Fruit fly (Drosophila melanogaster): Measurements from ENCODE around the gene Ddrgk1.
A peak's percentile ranks its signal among the peaks of the same experiment; 100 is the strongest.

Gene Ddrgk1

dm6 chr3R:21263177-21263576, 48.3 kb downstream of the Ddrgk1 start (continued):
- TF ChIP-seq CG11696 (GFP tag; IDR thresholded peaks at IDR 0.05) (peak; percentile 34; the same call in 1 of the 2 replicates), gcm (GFP tag; optimal IDR thresholded peaks at IDR 0.05) (peak; percentile 32), nerfin-2 (GFP tag; IDR thresholded peaks at IDR 0.05; ENCODE audit: partially characterized antibody) (no peak), CG9797 (GFP tag; optimal IDR thresholded peaks at IDR 0.05) (no peak), Kr (GFP tag; optimal IDR thresholded peaks at IDR 0.05) (no peak), HLH3B (GFP tag; IDR thresholded peaks at IDR 0.05) (peak; percentile 51; the same call in 1 of the 2 replicates), onecut (GFP tag; IDR thresholded peaks at IDR 0.05) (peak; percentile 47), CG17829 (tag; optimal IDR thresholded peaks at IDR 0.05) (peak; percentile 1), CG3726 (GFP tag; IDR thresholded peaks at IDR 0.05) (0 out of 3 replicates have a peak, but pooled peaks have one; percentile 34), sim (GFP tag; IDR thresholded peaks at IDR 0.05) (0 out of 2 replicates have a peak, but pooled peaks have one; percentile 7), pfk (GFP tag; optimal IDR thresholded peaks at IDR 0.05) (no peak), D19A (tag; optimal IDR thresholded peaks at IDR 0.05) (no peak), CG12744 (GFP tag; optimal IDR thresholded peaks at IDR 0.05) (peak; percentile 60), Six4 (GFP tag; optimal IDR thresholded peaks at IDR 0.05) (no peak), Vsx1 (GFP tag; optimal IDR thresholded peaks at IDR 0.05) (peak; percentile 31), H2.0 (GFP tag; IDR thresholded peaks at IDR 0.05) (peak; percentile 33; the same call in 1 of the 2 replicates), CG2202 (tag; optimal IDR thresholded peaks at IDR 0.05) (peak; percentile 1), CG12071 (GFP tag; optimal IDR thresholded peaks at IDR 0.05) (peak; percentile 7), CG1024 (GFP tag; IDR thresholded peaks at IDR 0.05) (peak; percentile 34; the same call in 1 of the 2 replicates), CoRest (tag; optimal IDR thresholded peaks at IDR 0.05) (peak; percentile 43), dysf (GFP tag; IDR thresholded peaks at IDR 0.05) (peak; percentile 38; the same call in 1 of the 3 replicates), ac (GFP tag; optimal IDR thresholded peaks at IDR 0.05) (peak; percentile 35), CG11723 (GFP tag; optimal IDR thresholded peaks at IDR 0.05) (peak; percentile 20), CG8388 (GFP tag; optimal IDR thresholded peaks at IDR 0.05) (peak; percentile 35), kah (GFP tag; optimal IDR thresholded peaks at IDR 0.05) (no peak), CG2116 (GFP tag; optimal IDR thresholded peaks at IDR 0.05) (peak; percentile 33), NFAT (GFP tag; IDR thresholded peaks at IDR 0.05) (0 out of 2 replicates have a peak, but pooled peaks have one; percentile 27), chn (GFP tag; optimal IDR thresholded peaks at IDR 0.05) (no peak), CG2678 (tag; optimal IDR thresholded peaks at IDR 0.05) (peak; percentile 13), zfh1 (GFP tag; IDR thresholded peaks at IDR 0.05) (peak; percentile 53; the same call in 2 of the 3 replicates), Med (GFP tag) (peak; percentile 91), PHDP (tag; optimal IDR thresholded peaks at IDR 0.05) (peak; percentile 51), Rfx (GFP tag; IDR thresholded peaks at IDR 0.05) (peak; percentile 58; the same call in 1 of the 2 replicates), Awh (GFP tag; IDR thresholded peaks at IDR 0.05) (peak; percentile 27; the same call in 1 of the 2 replicates), CG11247 (GFP tag; IDR thresholded peaks at IDR 0.05) (peak; percentile 47), ci (GFP tag; IDR thresholded peaks at IDR 0.05) (peak; percentile 85), CG18599 (GFP tag; optimal IDR thresholded peaks at IDR 0.05) (peak; percentile 16), Meics (GFP tag; optimal IDR thresholded peaks at IDR 0.05) (peak; percentile 43), lola (GFP tag; optimal IDR thresholded peaks at IDR 0.05) (no peak), CG32772 (GFP tag; IDR thresholded peaks at IDR 0.05) (0 out of 2 replicates have a peak, but pooled peaks have one; percentile 20), pan (optimal IDR thresholded peaks at IDR 0.05) (no peak), pan (GFP tag; optimal IDR thresholded peaks at IDR 0.05 in 1 of 2, IDR thresholded peaks at IDR 0.05 in 1 of 2) (peak in 1 of 2 experiments; percentile 68), CG7372 (GFP tag; IDR thresholded peaks at IDR 0.05) (0 out of 2 replicates have a peak, but pooled peaks have one; percentile 22), Blimp-1 (GFP tag; optimal IDR thresholded peaks at IDR 0.05) (peak; percentile 26), sr (GFP tag; IDR thresholded peaks at IDR 0.05) (peak; percentile 60; the same call in 1 of the 3 replicates), Lhr (GFP tag; optimal IDR thresholded peaks at IDR 0.05) (peak; percentile 23), wdn (GFP tag; IDR thresholded peaks at IDR 0.05) (0 out of 2 replicates have a peak, but pooled peaks have one; percentile 15), org-1 (GFP tag; optimal IDR thresholded peaks at IDR 0.05) (no peak), MTF-1 (GFP tag; optimal IDR thresholded peaks at IDR 0.05; ENCODE audit: borderline replicate concordance) (peak; percentile 41), CG2712 (tag; optimal IDR thresholded peaks at IDR 0.05) (peak; percentile 4)
